1 fruit fly cellular context compared by ENCODE assay signal in the genomic region with DNA sequence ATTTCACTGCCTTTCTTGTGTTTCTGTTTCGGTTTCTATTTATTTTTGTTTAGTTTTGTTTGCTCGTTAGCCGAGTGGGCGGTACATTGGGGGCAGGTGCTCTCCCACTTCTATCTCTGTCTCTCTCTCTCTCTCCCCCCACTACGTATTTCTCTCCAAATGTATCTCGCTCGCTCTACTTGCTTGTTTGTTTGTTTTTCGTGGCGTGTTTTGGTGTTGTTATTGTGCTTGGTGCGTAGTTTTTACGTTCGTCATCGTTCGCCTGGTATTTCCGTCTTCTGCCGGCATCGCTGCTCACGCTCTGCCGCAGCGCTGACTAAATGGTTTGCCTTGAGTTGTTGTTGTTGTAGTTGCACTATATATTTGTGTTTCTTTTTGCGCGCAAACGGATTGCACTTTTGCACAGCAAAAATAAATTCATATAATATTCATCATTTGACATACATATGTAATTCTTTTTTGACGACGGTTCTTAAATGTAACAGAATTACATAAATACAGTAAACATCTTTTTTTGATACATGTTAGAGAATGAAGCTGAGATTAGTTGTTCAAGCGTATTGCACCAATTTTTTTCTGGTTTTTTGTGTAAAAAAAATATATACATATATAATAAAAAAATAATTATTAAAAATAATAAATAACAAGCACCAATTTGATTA.
TF ChIP-seq lines count a peak whose summit lies in the region.

No protein-coding gene starts in this region.

TF ChIP-seq in whole organism, embryonic, 481 proteins besides CTCF, POLR2A, EP300 and RAD21 (continued from another document and continues in another):
- no peak for TF ChIP-seq Doc3 (GFP tag; IDR thresholded peaks at IDR 0.05; lab: Robert Waterston, UW; ENCODE audit: partially characterized antibody)
- no peak for TF ChIP-seq Dfd (GFP tag; optimal IDR thresholded peaks at IDR 0.05; lab: Kevin White, UChicago)
- no peak for TF ChIP-seq Lpt (GFP tag; optimal IDR thresholded peaks at IDR 0.05; lab: Kevin White, UChicago)
- TF ChIP-seq Lhr (GFP tag; optimal IDR thresholded peaks at IDR 0.05; lab: Kevin White, UChicago): no peak
- TF ChIP-seq CG10462 (GFP tag; optimal IDR thresholded peaks at IDR 0.05; lab: Kevin White, UChicago): no peak
- no peak for TF ChIP-seq eve (GFP tag; optimal IDR thresholded peaks at IDR 0.05; lab: Kevin White, UChicago)
- TF ChIP-seq Gsc (GFP tag; IDR thresholded peaks at IDR 0.05; lab: Robert Waterston, UW): no peak
- TF ChIP-seq CG4424 (GFP tag; optimal IDR thresholded peaks at IDR 0.05; lab: Kevin White, UChicago): no peak
- TF ChIP-seq Fer3 (tag; optimal IDR thresholded peaks at IDR 0.05; lab: Kevin White, UChicago): peak; percentile 41
- no peak for TF ChIP-seq Opbp (GFP tag; IDR thresholded peaks at IDR 0.05; lab: Robert Waterston, UW; ENCODE audit: partially characterized antibody)
- TF ChIP-seq CG2875 (GFP tag; optimal IDR thresholded peaks at IDR 0.05; lab: Kevin White, UChicago): no peak
- no peak for TF ChIP-seq luna (GFP tag; optimal IDR thresholded peaks at IDR 0.05; lab: Kevin White, UChicago)
- peak; percentile 81 for TF ChIP-seq caup (GFP tag; optimal IDR thresholded peaks at IDR 0.05; lab: Kevin White, UChicago; ENCODE audit: severe bottlenecking)
- peak; percentile 88; the same call in 1 of the 3 replicates for TF ChIP-seq CG2199 (GFP tag; IDR thresholded peaks at IDR 0.05; lab: Robert Waterston, UW)
- peak; percentile 27; the same call in 1 of the 2 replicates for TF ChIP-seq NFAT (GFP tag; IDR thresholded peaks at IDR 0.05; lab: Robert Waterston, UW)
- peak; percentile 17 for TF ChIP-seq Nf-YC (tag; optimal IDR thresholded peaks at IDR 0.05; lab: Kevin White, UChicago)
- peak; percentile 46 for TF ChIP-seq CG17385 (GFP tag; optimal IDR thresholded peaks at IDR 0.05; lab: Kevin White, UChicago)
- TF ChIP-seq grau (tag; optimal IDR thresholded peaks at IDR 0.05; lab: Kevin White, UChicago): no peak
- TF ChIP-seq bbx (GFP tag; IDR thresholded peaks at IDR 0.05; lab: Robert Waterston, UW; ENCODE audit: partially characterized antibody): 0 out of 2 replicates have a peak, but pooled peaks have one; percentile 39
- no peak for TF ChIP-seq Blimp-1 (GFP tag; optimal IDR thresholded peaks at IDR 0.05; lab: Kevin White, UChicago)
- no peak for TF ChIP-seq CG12391 (tag; optimal IDR thresholded peaks at IDR 0.05; lab: Kevin White, UChicago)
- peak; percentile 76 for TF ChIP-seq wek (GFP tag; optimal IDR thresholded peaks at IDR 0.05; lab: Kevin White, UChicago)
- peak; percentile 39 for TF ChIP-seq CG1529 (GFP tag; optimal IDR thresholded peaks at IDR 0.05; lab: Kevin White, UChicago)
- no peak for TF ChIP-seq CG14667 (GFP tag; IDR thresholded peaks at IDR 0.05; lab: Robert Waterston, UW)
- TF ChIP-seq CG9609 (GFP tag; optimal IDR thresholded peaks at IDR 0.05; lab: Kevin White, UChicago): no peak
- TF ChIP-seq CG11696 (GFP tag; IDR thresholded peaks at IDR 0.05; lab: Robert Waterston, UW): peak; percentile 20; the same call in 1 of the 2 replicates
- TF ChIP-seq Doc2 (GFP tag; IDR thresholded peaks at IDR 0.05; lab: Robert Waterston, UW): no peak
- TF ChIP-seq chinmo (GFP tag; IDR thresholded peaks at IDR 0.05; lab: Robert Waterston, UW; ENCODE audit: partially characterized antibody): peak; percentile 96
- no peak for TF ChIP-seq dimm (GFP tag; IDR thresholded peaks at IDR 0.05; lab: Robert Waterston, UW)
- no peak for TF ChIP-seq ham (GFP tag; IDR thresholded peaks at IDR 0.05; lab: Robert Waterston, UW)
- peak; percentile 18 for TF ChIP-seq CG1603 (tag; optimal IDR thresholded peaks at IDR 0.05; lab: Kevin White, UChicago)
- TF ChIP-seq onecut (GFP tag; IDR thresholded peaks at IDR 0.05; lab: Robert Waterston, UW): peak; percentile 60
- TF ChIP-seq CG15011 (GFP tag; optimal IDR thresholded peaks at IDR 0.05; lab: Kevin White, UChicago): peak; percentile 5
- no peak for TF ChIP-seq org-1 (GFP tag; optimal IDR thresholded peaks at IDR 0.05; lab: Kevin White, UChicago)
- TF ChIP-seq CG8388 (GFP tag; optimal IDR thresholded peaks at IDR 0.05; lab: Kevin White, UChicago): no peak
- no peak for TF ChIP-seq Ada2b (GFP tag; IDR thresholded peaks at IDR 0.05; lab: Robert Waterston, UW)
- no peak for TF ChIP-seq hb (GFP tag; IDR thresholded peaks at IDR 0.05; lab: Robert Waterston, UW; ENCODE audit: partially characterized antibody)
- TF ChIP-seq YL-1 (GFP tag; optimal IDR thresholded peaks at IDR 0.05; lab: Kevin White, UChicago): no peak
- TF ChIP-seq CG6683 (GFP tag; optimal IDR thresholded peaks at IDR 0.05; lab: Kevin White, UChicago): peak; percentile 23
- TF ChIP-seq Awh (GFP tag; IDR thresholded peaks at IDR 0.05; lab: Robert Waterston, UW): no peak; the same call in 1 of the 2 replicates
- TF ChIP-seq CG11247 (GFP tag; IDR thresholded peaks at IDR 0.05; lab: Robert Waterston, UW): peak; percentile 19; the same call in 1 of the 2 replicates
- TF ChIP-seq CG31441 (GFP tag; IDR thresholded peaks at IDR 0.05; lab: Robert Waterston, UW): no peak
- no peak for TF ChIP-seq CG17829 (tag; optimal IDR thresholded peaks at IDR 0.05; lab: Kevin White, UChicago)
- TF ChIP-seq CG11398 (GFP tag; optimal IDR thresholded peaks at IDR 0.05; lab: Kevin White, UChicago): peak; percentile 34
- TF ChIP-seq CG10321 (GFP tag; IDR thresholded peaks at IDR 0.05; lab: Robert Waterston, UW): no peak
- no peak for TF ChIP-seq Abd-B (GFP tag; optimal IDR thresholded peaks at IDR 0.05; lab: Kevin White, UChicago)
- no peak for TF ChIP-seq Poxn (GFP tag; IDR thresholded peaks at IDR 0.05; lab: Robert Waterston, UW)
- TF ChIP-seq br (optimal IDR thresholded peaks at IDR 0.05; lab: Kevin White, UChicago): no peak
- TF ChIP-seq Dek (tag; optimal IDR thresholded peaks at IDR 0.05; lab: Kevin White, UChicago): no peak
- peak; percentile 62; the same call in 1 of the 2 replicates for TF ChIP-seq CG32532 (GFP tag; IDR thresholded peaks at IDR 0.05; lab: Robert Waterston, UW)
- TF ChIP-seq so (GFP tag; IDR thresholded peaks at IDR 0.05; lab: Robert Waterston, UW): 0 out of 3 replicates have a peak, but pooled peaks have one; percentile 35
- no peak for TF ChIP-seq vfl (GFP tag; optimal IDR thresholded peaks at IDR 0.05; lab: Kevin White, UChicago)
- TF ChIP-seq CG17359 (tag; optimal IDR thresholded peaks at IDR 0.05; lab: Kevin White, UChicago): no peak
- peak; percentile 100 for TF ChIP-seq sd (tag; optimal IDR thresholded peaks at IDR 0.05; lab: Kevin White, UChicago)
- no peak for TF ChIP-seq usp (GFP tag; optimal IDR thresholded peaks at IDR 0.05; lab: Kevin White, UChicago)
- peak; percentile 35; the same call in 1 of the 2 replicates for TF ChIP-seq Nf-YA (GFP tag; IDR thresholded peaks at IDR 0.05; lab: Robert Waterston, UW)
- TF ChIP-seq eyg (GFP tag; optimal IDR thresholded peaks at IDR 0.05; lab: Kevin White, UChicago): no peak
- TF ChIP-seq PHDP (tag; optimal IDR thresholded peaks at IDR 0.05; lab: Kevin White, UChicago): peak; percentile 33
- peak; percentile 10 for TF ChIP-seq shn (GFP tag; optimal IDR thresholded peaks at IDR 0.05; lab: Kevin White, UChicago)
- no peak for TF ChIP-seq CG4617 (GFP tag; optimal IDR thresholded peaks at IDR 0.05; lab: Kevin White, UChicago; ENCODE audit: borderline replicate concordance)
- TF ChIP-seq CG1647 (GFP tag; optimal IDR thresholded peaks at IDR 0.05; lab: Kevin White, UChicago): no peak
- peak; percentile 27; the same call in 1 of the 2 replicates for TF ChIP-seq sob (GFP tag; IDR thresholded peaks at IDR 0.05; lab: Robert Waterston, UW)
- no peak for TF ChIP-seq Sox100B (GFP tag; optimal IDR thresholded peaks at IDR 0.05; lab: Kevin White, UChicago)
- peak; percentile 24 for TF ChIP-seq Atf3 (GFP tag; optimal IDR thresholded peaks at IDR 0.05; lab: Kevin White, UChicago)
- TF ChIP-seq CG4854 (GFP tag; optimal IDR thresholded peaks at IDR 0.05; lab: Kevin White, UChicago): peak; percentile 3
- no peak for TF ChIP-seq da (GFP tag; optimal IDR thresholded peaks at IDR 0.05; lab: Kevin White, UChicago)
- peak; percentile 77 to 91 for TF ChIP-seq Trl (optimal IDR thresholded peaks at IDR 0.05; lab: Kevin White, UChicago)
- peak; percentile 21 for TF ChIP-seq Trl (GFP tag; optimal IDR thresholded peaks at IDR 0.05; lab: Kevin White, UChicago)
- no peak; the same call in 1 of the 2 replicates for TF ChIP-seq MBD-R2 (GFP tag; IDR thresholded peaks at IDR 0.05; lab: Robert Waterston, UW)
- 0 out of 3 replicates have a peak, but pooled peaks have one; percentile 8 for TF ChIP-seq CG11695 (GFP tag; IDR thresholded peaks at IDR 0.05; lab: Robert Waterston, UW)
- TF ChIP-seq jing (GFP tag; optimal IDR thresholded peaks at IDR 0.05; lab: Kevin White, UChicago): no peak
- peak; percentile 81 for TF ChIP-seq CG6813 (GFP tag; optimal IDR thresholded peaks at IDR 0.05; lab: Kevin White, UChicago)
- TF ChIP-seq bsh (GFP tag; optimal IDR thresholded peaks at IDR 0.05; lab: Kevin White, UChicago): peak; percentile 14 to 70
- no peak for TF ChIP-seq stc (GFP tag; IDR thresholded peaks at IDR 0.05; lab: Robert Waterston, UW)
- TF ChIP-seq H2.0 (GFP tag; IDR thresholded peaks at IDR 0.05; lab: Robert Waterston, UW): no peak
- TF ChIP-seq vvl (GFP tag; IDR thresholded peaks at IDR 0.05; lab: Robert Waterston, UW): peak; percentile 60
- TF ChIP-seq CG13287 (GFP tag; IDR thresholded peaks at IDR 0.05; lab: Robert Waterston, UW; ENCODE audit: partially characterized antibody): no peak; the same call in 1 of the 2 replicates
- TF ChIP-seq NfI (GFP tag; optimal IDR thresholded peaks at IDR 0.05; lab: Kevin White, UChicago): peak; percentile 23
- TF ChIP-seq crp (GFP tag; optimal IDR thresholded peaks at IDR 0.05; lab: Kevin White, UChicago): no peak
- TF ChIP-seq lilli (GFP tag; optimal IDR thresholded peaks at IDR 0.05; lab: Kevin White, UChicago): no peak
- no peak for TF ChIP-seq CG13123 (GFP tag; optimal IDR thresholded peaks at IDR 0.05; lab: Kevin White, UChicago)
- TF ChIP-seq CG8924 (tag; optimal IDR thresholded peaks at IDR 0.05; lab: Kevin White, UChicago): no peak
- TF ChIP-seq gsb (GFP tag; IDR thresholded peaks at IDR 0.05; lab: Robert Waterston, UW): no peak
- peak; percentile 31 for TF ChIP-seq btn (GFP tag; optimal IDR thresholded peaks at IDR 0.05; lab: Kevin White, UChicago)
- TF ChIP-seq CG13775 (GFP tag; optimal IDR thresholded peaks at IDR 0.05; lab: Kevin White, UChicago): no peak
- no peak for TF ChIP-seq Rx (GFP tag; IDR thresholded peaks at IDR 0.05; lab: Robert Waterston, UW)
- no peak for TF ChIP-seq hkb (optimal IDR thresholded peaks at IDR 0.05; lab: Kevin White, UChicago)
- 0 out of 2 replicates have a peak, but pooled peaks have one; percentile 50 for TF ChIP-seq hkb (GFP tag; IDR thresholded peaks at IDR 0.05; lab: Robert Waterston, UW)
- 0 out of 2 replicates have a peak, but pooled peaks have one; percentile 12 for TF ChIP-seq klu (GFP tag; IDR thresholded peaks at IDR 0.05; lab: Robert Waterston, UW)
- TF ChIP-seq lola (GFP tag; optimal IDR thresholded peaks at IDR 0.05; lab: Kevin White, UChicago): no peak
- TF ChIP-seq Hand (GFP tag; optimal IDR thresholded peaks at IDR 0.05; lab: Kevin White, UChicago): no peak
- TF ChIP-seq Sry-β (GFP tag; optimal IDR thresholded peaks at IDR 0.05; lab: Kevin White, UChicago): no peak
- peak; percentile 39 for TF ChIP-seq CG17186 (GFP tag; optimal IDR thresholded peaks at IDR 0.05; lab: Kevin White, UChicago)
- peak; percentile 77 for TF ChIP-seq sens (GFP tag; lab: Kevin White, UChicago)
- TF ChIP-seq Mes4 (GFP tag; optimal IDR thresholded peaks at IDR 0.05; lab: Kevin White, UChicago): no peak
- TF ChIP-seq E2f1 (GFP tag; IDR thresholded peaks at IDR 0.05; lab: Robert Waterston, UW): peak; percentile 14; the same call in 1 of the 2 replicates
- no peak for TF ChIP-seq CG10209 (GFP tag; optimal IDR thresholded peaks at IDR 0.05; lab: Kevin White, UChicago)
- peak; percentile 24 for TF ChIP-seq dm (GFP tag; optimal IDR thresholded peaks at IDR 0.05; lab: Kevin White, UChicago)
- TF ChIP-seq tio (GFP tag; optimal IDR thresholded peaks at IDR 0.05; lab: Kevin White, UChicago): no peak
- no peak for TF ChIP-seq tll (GFP tag; optimal IDR thresholded peaks at IDR 0.05; lab: Kevin White, UChicago)
- no peak for TF ChIP-seq Gug (GFP tag; IDR thresholded peaks at IDR 0.05; lab: Robert Waterston, UW)
- TF ChIP-seq CG16815 (GFP tag; optimal IDR thresholded peaks at IDR 0.05; lab: Kevin White, UChicago): no peak
- no peak for TF ChIP-seq CG1602 (GFP tag; optimal IDR thresholded peaks at IDR 0.05; lab: Kevin White, UChicago)
- TF ChIP-seq ttk (GFP tag; IDR thresholded peaks at IDR 0.05; lab: Robert Waterston, UW): no peak
- no peak for TF ChIP-seq CG18262 (tag; optimal IDR thresholded peaks at IDR 0.05; lab: Kevin White, UChicago)
- no peak for TF ChIP-seq CG12659 (GFP tag; optimal IDR thresholded peaks at IDR 0.05; lab: Kevin White, UChicago)
- no peak for TF ChIP-seq pum (GFP tag; optimal IDR thresholded peaks at IDR 0.05; lab: Kevin White, UChicago)
- peak; percentile 58; the same call in 1 of the 2 replicates for TF ChIP-seq rib (GFP tag; IDR thresholded peaks at IDR 0.05; lab: Robert Waterston, UW)
- TF ChIP-seq Xbp1 (GFP tag; optimal IDR thresholded peaks at IDR 0.05; lab: Kevin White, UChicago): no peak
- TF ChIP-seq row (GFP tag; IDR thresholded peaks at IDR 0.05; lab: Robert Waterston, UW): peak; percentile 34; the same call in 2 of the 3 replicates
- no peak for TF ChIP-seq sens-2 (GFP tag; IDR thresholded peaks at IDR 0.05; lab: Robert Waterston, UW)
- no peak for TF ChIP-seq pzg (GFP tag; optimal IDR thresholded peaks at IDR 0.05; lab: Kevin White, UChicago)
- no peak for TF ChIP-seq dmrt99B (tag; optimal IDR thresholded peaks at IDR 0.05; lab: Kevin White, UChicago)
- no peak for TF ChIP-seq ash1 (GFP tag; optimal IDR thresholded peaks at IDR 0.05; lab: Kevin White, UChicago)
- TF ChIP-seq CG14860 (GFP tag; IDR thresholded peaks at IDR 0.05; lab: Robert Waterston, UW; ENCODE audit: partially characterized antibody): no peak
- no peak for TF ChIP-seq ind (GFP tag; optimal IDR thresholded peaks at IDR 0.05; lab: Kevin White, UChicago)
- no peak for TF ChIP-seq cato (GFP tag; optimal IDR thresholded peaks at IDR 0.05; lab: Kevin White, UChicago; ENCODE audit: borderline replicate concordance)
- TF ChIP-seq Drgx (GFP tag; IDR thresholded peaks at IDR 0.05; lab: Robert Waterston, UW): peak; percentile 74
- peak; percentile 49 for TF ChIP-seq HmgZ (tag; optimal IDR thresholded peaks at IDR 0.05; lab: Kevin White, UChicago)
- TF ChIP-seq CG16779 (GFP tag; IDR thresholded peaks at IDR 0.05; lab: Robert Waterston, UW): no peak
- no peak for TF ChIP-seq sna (GFP tag; IDR thresholded peaks at IDR 0.05; lab: Robert Waterston, UW; ENCODE audit: partially characterized antibody)
- peak; percentile 66 for TF ChIP-seq CG4707 (GFP tag; optimal IDR thresholded peaks at IDR 0.05; lab: Kevin White, UChicago)
- peak; percentile 35 for TF ChIP-seq CG15601 (tag; optimal IDR thresholded peaks at IDR 0.05; lab: Kevin White, UChicago)
